Fruit fly (Drosophila melanogaster): ENCODE data around the gene CG31140.

dm6 chr3R:24021895-24022294 is 58.9 kb downstream of the CG31140 start:
- TF ChIP-seq Dad (GFP tag; optimal IDR thresholded peaks at IDR 0.05) (no peak), CG2202 (tag; optimal IDR thresholded peaks at IDR 0.05) (no peak), Doc2 (GFP tag; IDR thresholded peaks at IDR 0.05) (no peak), grn (GFP tag; optimal IDR thresholded peaks at IDR 0.05) (no peak), gcm2 (GFP tag; optimal IDR thresholded peaks at IDR 0.05) (no peak), CG6765 (GFP tag; optimal IDR thresholded peaks at IDR 0.05) (no peak), CG15011 (GFP tag; optimal IDR thresholded peaks at IDR 0.05) (no peak), B-H1 (GFP tag; IDR thresholded peaks at IDR 0.05) (no peak), NC2α (GFP tag; optimal IDR thresholded peaks at IDR 0.05) (no peak), lab (GFP tag; optimal IDR thresholded peaks at IDR 0.05) (no peak), ftz-f1 (GFP tag; optimal IDR thresholded peaks at IDR 0.05) (no peak), hth (optimal IDR thresholded peaks at IDR 0.05) (no peak)

Measured in whole organism, embryonic.